Worm (Caenorhabditis elegans) whole organism, mixed stage, embryonic: Measurements from ENCODE around the gene ptb-1.

Experiments used
- M03D4.4 ChIP-seq: sonication (generic microtip); optimal IDR thresholded peaks from 2 replicates; lab custom pipeline; 2017; ENCODE audit warnings: mild to moderate bottlenecking, missing genetic modification characterization, missing compliant biosample characterization
- bed-3 ChIP-seq: fragments of 200-800 bp; sonication (Bioruptor generic); optimal IDR thresholded peaks from 3 replicates; lab custom pipeline; 2018; ENCODE audit warnings: mild to moderate bottlenecking, missing genetic modification characterization, moderate library complexity, missing compliant biosample characterization
- blmp-1 ChIP-seq: fragments of 150-350 bp; optimal IDR thresholded peaks from 2 replicates; lab custom pipeline; 2014; ENCODE audit warnings: missing biosample characterization, missing genetic modification characterization
- ceh-39 ChIP-seq: fragments of 150-350 bp; optimal IDR thresholded peaks from 2 replicates; lab custom pipeline; 2014; ENCODE audit warnings: missing biosample characterization, missing genetic modification characterization
- ceh-43 ChIP-seq: fragments of 200-800 bp; sonication (Bioruptor generic); optimal IDR thresholded peaks from 2 replicates; lab custom pipeline; 2018; ENCODE audit warnings: mild to moderate bottlenecking, missing genetic modification characterization, moderate library complexity, missing compliant biosample characterization
- ceh-83 ChIP-seq: fragments of 200-800 bp; sonication (Bioruptor generic); optimal IDR thresholded peaks from 2 replicates; lab custom pipeline; 2018; ENCODE audit warnings: mild to moderate bottlenecking, missing genetic modification characterization, missing compliant biosample characterization
- ces-1 ChIP-seq: fragments of 150-350 bp; optimal IDR thresholded peaks from 2 replicates; lab custom pipeline; 2014; ENCODE audit warnings: missing biosample characterization, missing genetic modification reagents, missing genetic modification characterization
- cnd-1 ChIP-seq: fragments of 200-800 bp; sonication (Bioruptor generic); optimal IDR thresholded peaks from 2 replicates; lab custom pipeline; 2018; ENCODE audit warnings: mild to moderate bottlenecking, missing genetic modification characterization, missing compliant biosample characterization
- elt-3 ChIP-seq: fragments of 150-350 bp; optimal IDR thresholded peaks from 2 replicates; lab custom pipeline; 2014; ENCODE audit warnings: missing biosample characterization, missing genetic modification characterization
- flh-1 ChIP-seq: fragments of 200-800 bp; sonication (Bioruptor generic); optimal IDR thresholded peaks from 2 replicates; lab custom pipeline; 2018; ENCODE audit warnings: mild to moderate bottlenecking, missing genetic modification characterization, moderate library complexity, missing compliant biosample characterization
- ham-2 ChIP-seq: fragments of 200-800 bp; sonication (Bioruptor generic); optimal IDR thresholded peaks from 2 replicates; lab custom pipeline; 2018; ENCODE audit warnings: mild to moderate bottlenecking, missing genetic modification characterization, missing compliant biosample characterization
- hlh-1 ChIP-seq: fragments of 150-350 bp; optimal IDR thresholded peaks from 2 replicates; lab custom pipeline; 2014; ENCODE audit warnings: missing biosample characterization, missing genetic modification reagents, missing genetic modification characterization
- lin-32 ChIP-seq: fragments of 200-800 bp; sonication (Bioruptor generic); optimal IDR thresholded peaks from 2 replicates; lab custom pipeline; 2018; ENCODE audit warnings: mild to moderate bottlenecking, missing genetic modification characterization, missing compliant biosample characterization
- mab-5 ChIP-seq: fragments of 150-350 bp; optimal IDR thresholded peaks from 2 replicates; lab custom pipeline; 2014; ENCODE audit warnings: missing biosample characterization, missing genetic modification characterization
- mep-1 ChIP-seq: fragments of 150-350 bp; optimal IDR thresholded peaks from 2 replicates; lab custom pipeline; 2017; ENCODE audit warnings: missing biosample characterization, missing genetic modification reagents, missing genetic modification characterization, inconsistent platforms
- mls-2 ChIP-seq: sonication (generic microtip); optimal IDR thresholded peaks from 2 replicates; lab custom pipeline; 2016; ENCODE audit warnings: mild to moderate bottlenecking, missing genetic modification characterization, moderate library complexity, missing compliant biosample characterization
- nhr-12 ChIP-seq: fragments of 150-350 bp; optimal IDR thresholded peaks from 2 replicates; lab custom pipeline; 2014; ENCODE audit warnings: missing biosample characterization, missing genetic modification characterization
- nhr-2 ChIP-seq: fragments of 150-350 bp; optimal IDR thresholded peaks from 2 replicates; lab custom pipeline; 2014; ENCODE audit warnings: missing biosample characterization, missing genetic modification characterization
- nhr-237 ChIP-seq: fragments of 150-350 bp; optimal IDR thresholded peaks from 2 replicates; lab custom pipeline; 2014; ENCODE audit warnings: missing biosample characterization, missing genetic modification characterization
- nhr-28 ChIP-seq: fragments of 150-350 bp; optimal IDR thresholded peaks from 2 replicates; lab custom pipeline; 2014; ENCODE audit warnings: missing biosample characterization, missing genetic modification characterization
- nhr-76 ChIP-seq: sonication (generic microtip); optimal IDR thresholded peaks from 2 replicates; lab custom pipeline; 2017; ENCODE audit warnings: missing biosample characterization, missing genetic modification characterization
- pha-4 ChIP-seq: fragments of 150-350 bp; optimal IDR thresholded peaks from 2 replicates; lab custom pipeline; 2018; ENCODE audit warnings: missing biosample characterization, missing genetic modification reagents, missing genetic modification characterization
- snpc-4 ChIP-seq: fragments of 150-350 bp; optimal IDR thresholded peaks from 2 replicates; lab custom pipeline; 2014; ENCODE audit warnings: missing biosample characterization, missing genetic modification characterization
- tbx-8 ChIP-seq: fragments of 200-800 bp; sonication (Bioruptor generic); optimal IDR thresholded peaks from 2 replicates; lab custom pipeline; 2018; ENCODE audit warnings: mild to moderate bottlenecking, missing genetic modification characterization, moderate library complexity, missing compliant biosample characterization
- unc-39 ChIP-seq: fragments of 150-350 bp; optimal IDR thresholded peaks from 2 replicates; lab custom pipeline; 2014; ENCODE audit warnings: missing biosample characterization, missing genetic modification characterization
- zip-8 ChIP-seq: fragments of 150-350 bp; optimal IDR thresholded peaks from 2 replicates; lab custom pipeline; 2014; ENCODE audit warnings: missing biosample characterization, missing genetic modification characterization
- ztf-11 ChIP-seq: fragments of 150-350 bp; optimal IDR thresholded peaks from 2 replicates; lab custom pipeline; 2014; ENCODE audit warnings: missing biosample characterization, missing genetic modification characterization

Gene ptb-1

DNA sequence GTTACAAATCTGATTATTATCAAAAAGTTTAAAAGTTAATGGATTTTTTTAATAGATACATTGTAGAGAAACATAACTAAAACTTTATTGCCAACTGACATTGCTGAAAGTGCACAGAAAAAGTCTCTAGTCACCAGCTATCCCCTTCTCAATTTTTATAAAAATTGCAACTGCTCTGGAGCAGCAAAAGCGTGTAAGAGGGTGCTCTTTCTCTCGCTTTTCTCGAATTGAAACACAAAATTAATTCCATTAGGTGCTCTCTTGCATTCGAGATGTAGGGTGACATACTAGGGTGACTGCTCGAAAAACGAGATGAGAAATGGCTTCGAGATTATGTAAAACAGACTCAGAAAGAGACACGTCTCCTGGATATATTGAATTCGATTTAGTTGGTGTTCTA lies 5.2 kb downstream of the ptb-1 start:
- TF ChIP-seq nhr-2 (tag; lab: Kevin White, UChicago) (no peak), ceh-83 (GFP tag; lab: Kevin White, UChicago) (no peak), elt-3 (no peak), ces-1 (peak; percentile 63), unc-39 (no peak)

DNA sequence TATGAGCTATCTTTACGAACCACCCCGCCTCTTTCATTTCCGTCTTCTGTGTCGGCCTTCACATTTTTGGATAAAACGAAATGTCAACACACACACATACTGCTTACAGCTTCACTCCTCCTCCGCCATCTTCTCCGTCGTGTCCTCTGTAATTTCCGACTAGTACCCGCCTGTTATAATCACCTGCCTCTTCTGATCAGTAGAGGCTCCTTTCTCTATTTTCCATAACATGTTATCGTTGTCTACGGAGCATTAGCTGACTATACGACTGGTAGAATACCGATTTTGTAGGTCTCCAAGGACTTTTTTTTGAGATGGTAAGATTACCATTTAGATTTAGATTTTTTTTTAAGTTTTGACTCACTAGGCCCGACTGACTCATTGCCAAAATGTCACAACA lies 9.6 kb downstream of the ptb-1 start:
- no peak for TF ChIP-seq M03D4.4 (tag; lab: Kevin White, UChicago)
- no peak for TF ChIP-seq nhr-76 (tag; lab: Kevin White, UChicago)
- no peak for TF ChIP-seq flh-1
- TF ChIP-seq nhr-237: no peak

DNA sequence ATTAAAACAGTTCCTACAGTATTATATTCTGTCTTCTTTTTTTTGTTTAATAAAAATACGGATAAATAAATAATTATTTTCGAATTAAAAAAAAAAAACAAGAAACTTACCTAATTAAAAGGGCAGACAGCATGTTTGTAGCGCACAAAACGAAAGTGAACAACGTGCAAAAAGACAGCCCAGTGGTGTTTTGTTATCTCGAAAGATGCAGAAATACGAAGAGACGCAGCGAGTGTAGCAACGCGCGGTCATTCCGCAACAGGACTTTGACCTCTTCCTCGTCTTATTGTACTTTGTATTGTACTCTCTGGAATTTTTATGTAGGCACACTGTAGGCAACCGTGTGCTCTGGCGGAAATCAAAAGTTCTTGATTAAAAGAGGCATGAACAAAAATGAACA lies 18.3 kb downstream of the ptb-1 start, which contains the start of gene gbh-1:
Gene gbh-1 (minus strand): TSS at position 149 of the 400 bp plus-strand sequence.
- TF ChIP-seq flh-1 (no peak), pha-4 (tag; lab: Kevin White, UChicago) (no peak), nhr-12 (tag; lab: Kevin White, UChicago) (no peak), nhr-2 (tag; lab: Kevin White, UChicago) (no peak), tbx-8 (GFP tag; lab: Kevin White, UChicago) (no peak), ceh-39 (tag; lab: Kevin White, UChicago) (no peak), ztf-11 (no peak), zip-8 (tag; lab: Kevin White, UChicago) (no peak), blmp-1 (tag; lab: Kevin White, UChicago) (no peak), ceh-43 (no peak), mab-5 (tag; lab: Kevin White, UChicago) (no peak), hlh-1 (no peak), nhr-237 (no peak), mep-1 (tag; lab: Kevin White, UChicago) (no peak), lin-32 (GFP tag; lab: Kevin White, UChicago) (no peak), nhr-76 (tag; lab: Kevin White, UChicago) (no peak), cnd-1 (tag; lab: Kevin White, UChicago) (no peak), nhr-28 (tag; lab: Kevin White, UChicago) (no peak), bed-3 (GFP tag; lab: Kevin White, UChicago) (no peak), ham-2 (GFP tag; lab: Kevin White, UChicago) (no peak)
- TF ChIP-seq, all 35 proteins: peak for 0

- TF ChIP-seq lin-32 (GFP tag; lab: Kevin White, UChicago) (no peak), nhr-237 (no peak), snpc-4 (tag; lab: Kevin White, UChicago) (no peak), mls-2 (tag; lab: Kevin White, UChicago) (no peak), ces-1 (no peak), M03D4.4 (tag; lab: Kevin White, UChicago) (no peak), ceh-83 (GFP tag; lab: Kevin White, UChicago) (no peak)
These were observed 19.3 kb downstream of the ptb-1 start, which contains the start of gene lgc-57 for ce11 chrII:10694713-10695112. lgc-57 (plus strand) TSS chrII:10695013.

DNA sequence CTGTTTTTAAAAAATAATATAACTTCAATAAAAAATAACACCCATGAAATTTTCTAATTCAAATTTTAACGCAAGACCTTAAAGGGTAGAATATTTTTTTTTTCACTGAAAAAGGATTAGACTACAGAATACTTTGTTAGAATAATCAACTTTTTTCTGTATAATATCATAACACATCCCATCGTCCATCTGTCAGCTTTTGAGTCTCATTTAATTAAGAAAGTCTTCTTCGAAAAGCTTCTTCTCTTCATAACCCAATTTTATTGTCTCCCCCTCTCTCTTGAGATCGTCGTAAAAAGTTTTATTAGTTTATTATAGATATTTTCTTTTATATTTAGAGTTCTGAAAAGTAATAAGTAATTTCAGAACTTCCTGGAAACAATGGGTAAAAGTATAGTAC lies 20.7 kb downstream of the ptb-1 start:
- no peak for TF ChIP-seq zip-8 (tag; lab: Kevin White, UChicago)
- peak; percentile 96 for TF ChIP-seq ces-1

ce11 chrII:10703594-10704384 lies 28.4 kb downstream of the ptb-1 start, which contains the start of gene col-79:
col-79 (plus strand) TSS chrII:10703613.
- TF ChIP-seq mab-5 (tag; lab: Kevin White, UChicago) (no peak), nhr-2 (tag; lab: Kevin White, UChicago) (no peak), bed-3 (GFP tag; lab: Kevin White, UChicago) (no peak), zip-8 (tag; lab: Kevin White, UChicago) (no peak), ceh-83 (GFP tag; lab: Kevin White, UChicago) (no peak), tbx-8 (GFP tag; lab: Kevin White, UChicago) (no peak)
- TF ChIP-seq, all 35 proteins: peak for 0
